Fruit fly (Drosophila melanogaster) whole organism, embryonic: ENCODE measurements around the gene CG10208.
A peak's percentile ranks its signal among the peaks of the same experiment; 100 is the strongest.

Source experiments
- Adf1 ChIP-seq: fragments of 200-800 bp; sonication (Bioruptor generic); IDR thresholded peaks from 2 replicates; pipeline ENCODE4 v1.3.6; 2022; ENCODE audit warnings: missing biosample characterization, missing genetic modification characterization
- BEAF-32 ChIP-seq: fragments of 200-800 bp; sonication (Bioruptor generic); optimal IDR thresholded peaks from 3 replicates; lab custom pipeline; 2017; ENCODE audit warnings: missing biosample characterization, missing genetic modification characterization, mild to moderate bottlenecking, moderate library complexity, missing genetic modification reagents
- CG1024 ChIP-seq: fragments of 200-800 bp; sonication (Bioruptor generic); IDR thresholded peaks from 2 replicates; pipeline ENCODE4 v1.3.6; 2022; ENCODE audit warnings: missing biosample characterization, missing genetic modification characterization
- CG11723 ChIP-seq: fragments of 200-800 bp; sonication (Bioruptor generic); optimal IDR thresholded peaks from 2 replicates; lab custom pipeline; 2017; ENCODE audit warnings: missing biosample characterization, mild to moderate bottlenecking, missing genetic modification characterization
- CG12104 ChIP-seq: fragments of 200-800 bp; sonication (Bioruptor generic); optimal IDR thresholded peaks from 3 replicates; lab custom pipeline; 2016; ENCODE audit warnings: missing biosample characterization, missing genetic modification characterization
- CG12219 ChIP-seq: fragments of 200-800 bp; sonication (Bioruptor generic); optimal IDR thresholded peaks from 3 replicates; lab custom pipeline; 2018; ENCODE audit warnings: missing biosample characterization, mild to moderate bottlenecking, missing genetic modification characterization
- CG12236 ChIP-seq: fragments of 200-800 bp; sonication (Bioruptor generic); optimal IDR thresholded peaks from 2 replicates; lab custom pipeline; 2016; ENCODE audit warnings: missing biosample characterization, missing genetic modification characterization
- CG12942 ChIP-seq: fragments of 200-800 bp; sonication (Bioruptor generic); optimal IDR thresholded peaks from 3 replicates; lab custom pipeline; 2016; ENCODE audit warnings: missing biosample characterization, missing genetic modification characterization
- CG3065 ChIP-seq: fragments of 200-800 bp; sonication (Bioruptor generic); optimal IDR thresholded peaks from 2 replicates; lab custom pipeline; 2016; ENCODE audit warnings: missing biosample characterization, missing genetic modification characterization
- CG32772 ChIP-seq: fragments of 200-800 bp; sonication (Bioruptor generic); IDR thresholded peaks from 2 replicates; pipeline ENCODE4 v1.3.6; 2022; ENCODE audit warnings: missing biosample characterization, missing genetic modification characterization
- CG4617 ChIP-seq: fragments of 200-800 bp; sonication (Bioruptor generic); optimal IDR thresholded peaks from 3 replicates; lab custom pipeline; 2016; ENCODE audit warnings: missing biosample characterization, missing genetic modification characterization, borderline replicate concordance
- CG4707 ChIP-seq: fragments of 200-800 bp; sonication (Bioruptor generic); optimal IDR thresholded peaks from 2 replicates; lab custom pipeline; 2018; ENCODE audit warnings: missing biosample characterization, mild to moderate bottlenecking, missing genetic modification characterization, moderate library complexity
- CG4730 ChIP-seq: fragments of 200-800 bp; sonication (Bioruptor generic); IDR thresholded peaks from 2 replicates; pipeline ENCODE4 v1.3.6; 2022; ENCODE audit warnings: missing biosample characterization, missing genetic modification characterization
- CG4854 ChIP-seq: fragments of 200-800 bp; sonication (Bioruptor generic); optimal IDR thresholded peaks from 2 replicates; lab custom pipeline; 2016; ENCODE audit warnings: missing biosample characterization, missing genetic modification characterization, inconsistent platforms
- CG9876 ChIP-seq: fragments of 200-800 bp; sonication (Bioruptor generic); optimal IDR thresholded peaks from 2 replicates; lab custom pipeline; 2016; ENCODE audit warnings: missing biosample characterization, missing genetic modification characterization
- CrebB ChIP-seq: fragments of 200-800 bp; sonication (Bioruptor generic); optimal IDR thresholded peaks from 3 replicates; lab custom pipeline; 2018; ENCODE audit warnings: missing biosample characterization, mild to moderate bottlenecking, missing genetic modification characterization
- Dad ChIP-seq: fragments of 200-800 bp; sonication (Bioruptor generic); optimal IDR thresholded peaks from 3 replicates; lab custom pipeline; 2016; ENCODE audit warnings: missing biosample characterization, missing genetic modification characterization
- E2f2 ChIP-seq: fragments of 200-800 bp; sonication (Bioruptor generic); IDR thresholded peaks from 2 replicates; pipeline ENCODE4 v1.3.6; 2022; ENCODE audit warnings: missing biosample characterization, missing genetic modification characterization
- Ets97D ChIP-seq: fragments of 200-800 bp; sonication (Bioruptor generic); optimal IDR thresholded peaks from 3 replicates; lab custom pipeline; 2016; ENCODE audit warnings: missing biosample characterization, missing genetic modification characterization
- HLH54F ChIP-seq: fragments of 200-800 bp; sonication (Bioruptor generic); optimal IDR thresholded peaks from 3 replicates; lab custom pipeline; 2016; ENCODE audit warnings: missing biosample characterization, missing genetic modification characterization
- HmgD ChIP-seq: fragments of 200-800 bp; sonication (Bioruptor generic); optimal IDR thresholded peaks from 3 replicates; lab custom pipeline; 2016; ENCODE audit warnings: missing biosample characterization, missing genetic modification characterization
- HmgZ ChIP-seq: fragments of 200-800 bp; sonication (Bioruptor generic); optimal IDR thresholded peaks from 2 replicates; lab custom pipeline; 2018; ENCODE audit warnings: missing biosample characterization, mild to moderate bottlenecking, missing genetic modification characterization
- Hmx ChIP-seq: fragments of 200-800 bp; sonication (Bioruptor generic); optimal IDR thresholded peaks from 2 replicates; lab custom pipeline; 2016; ENCODE audit warnings: missing biosample characterization, missing genetic modification characterization
- MTF-1 ChIP-seq: fragments of 200-800 bp; sonication (Bioruptor generic); optimal IDR thresholded peaks from 2 replicates; lab custom pipeline; 2018; ENCODE audit warnings: missing biosample characterization, mild to moderate bottlenecking, missing genetic modification characterization, borderline replicate concordance
- Poxn ChIP-seq: fragments of 200-800 bp; sonication (Bioruptor generic); IDR thresholded peaks from 2 replicates; pipeline ENCODE4 v1.3.6; 2022; ENCODE audit warnings: missing biosample characterization, missing genetic modification characterization
- Sry-β ChIP-seq: fragments of 200-800 bp; sonication (Bioruptor generic); optimal IDR thresholded peaks from 2 replicates; lab custom pipeline; 2018; ENCODE audit warnings: missing biosample characterization, mild to moderate bottlenecking, missing genetic modification characterization, moderate library complexity
- Xrp1 ChIP-seq: fragments of 200-800 bp; sonication (Bioruptor generic); IDR thresholded peaks from 2 replicates; pipeline ENCODE4 v1.3.6; 2022; ENCODE audit warnings: missing biosample characterization, missing genetic modification characterization
- ab ChIP-seq: fragments of 200-800 bp; sonication (Bioruptor generic); optimal IDR thresholded peaks from 2 replicates; lab custom pipeline; 2016; ENCODE audit warnings: missing biosample characterization, missing genetic modification characterization
- bsh ChIP-seq, 2 experiments: fragments of 200-800 bp; sonication (Bioruptor generic); optimal IDR thresholded peaks; 2 replicates each; lab custom pipeline; 2017 to 2018; ENCODE audit warnings: mild to moderate bottlenecking in 2 of 2, missing biosample characterization in 2 of 2, missing genetic modification characterization in 2 of 2, moderate library complexity in 1 of 2
- chm ChIP-seq: fragments of 200-800 bp; sonication (Bioruptor generic); IDR thresholded peaks from 2 replicates; pipeline ENCODE4 v1.3.6; 2022; ENCODE audit warnings: missing biosample characterization, missing genetic modification characterization
- ci ChIP-seq: fragments of 200-800 bp; sonication (Bioruptor generic); IDR thresholded peaks from 3 replicates; pipeline ENCODE4 v1.3.6; 2022; ENCODE audit warnings: missing biosample characterization, missing genetic modification characterization
- croc ChIP-seq: fragments of 200-800 bp; sonication (Bioruptor generic); conservative IDR thresholded peaks from 3 replicates; pipeline ENCODE4 v1.3.6; 2022; ENCODE audit warnings: missing biosample characterization, missing genetic modification characterization
- emc ChIP-seq: fragments of 200-800 bp; sonication (Bioruptor generic); optimal IDR thresholded peaks from 2 replicates; lab custom pipeline; 2016; ENCODE audit warnings: missing biosample characterization, missing genetic modification characterization
- eve ChIP-seq, 2 experiments: fragments of >200 bp; optimal IDR thresholded peaks; 2 replicates each; lab custom pipeline; 2017; ENCODE audit warnings: missing biosample characterization in 2 of 2, missing genetic modification characterization in 2 of 2
- exex ChIP-seq: fragments of 200-800 bp; sonication (Bioruptor generic); optimal IDR thresholded peaks from 4 replicates; lab custom pipeline; 2018; ENCODE audit warnings: missing biosample characterization, mild to moderate bottlenecking, missing genetic modification characterization, moderate library complexity
- fd102C ChIP-seq: fragments of 200-800 bp; sonication (Bioruptor generic); optimal IDR thresholded peaks from 2 replicates; lab custom pipeline; 2018; ENCODE audit warnings: missing biosample characterization, mild to moderate bottlenecking, missing genetic modification characterization, moderate library complexity
- gfzf ChIP-seq: fragments of 200-800 bp; sonication (Bioruptor generic); optimal IDR thresholded peaks from 2 replicates; lab custom pipeline; 2016; ENCODE audit warnings: missing biosample characterization, mild to moderate bottlenecking, missing genetic modification characterization, moderate library complexity
- gt ChIP-seq: fragments of 200-800 bp; sonication (Bioruptor generic); IDR thresholded peaks from 2 replicates; pipeline ENCODE4 v1.3.6; 2022; ENCODE audit warnings: missing biosample characterization, missing genetic modification characterization
- hb ChIP-seq: fragments of 200-800 bp; sonication (Bioruptor generic); IDR thresholded peaks from 3 replicates; pipeline ENCODE4 v1.3.6; 2022; ENCODE audit warnings: missing biosample characterization, missing genetic modification characterization; ENCODE audit not compliant: partially characterized antibody
- ind ChIP-seq: fragments of 200-800 bp; sonication (Bioruptor generic); optimal IDR thresholded peaks from 3 replicates; lab custom pipeline; 2016; ENCODE audit warnings: missing biosample characterization, missing genetic modification characterization
- insv ChIP-seq, 2 experiments: fragments of 200-800 bp; sonication (Bioruptor generic); optimal IDR thresholded peaks; 3 replicates each; lab custom pipeline; 2016 to 2018; ENCODE audit warnings: missing biosample characterization in 2 of 2, missing genetic modification characterization in 2 of 2
- ken ChIP-seq: fragments of 200-800 bp; sonication (Bioruptor generic); IDR thresholded peaks from 3 replicates; pipeline ENCODE4 v1.3.6; 2022; ENCODE audit warnings: missing biosample characterization, missing genetic modification characterization
- lov ChIP-seq, 2 experiments: fragments of 200-800 bp in 1 of 2; fragments of >200 bp in 1 of 2; sonication (Bioruptor generic) in 1 of 2; IDR thresholded peaks in 1 of 2; optimal IDR thresholded peaks in 1 of 2; 2 replicates in 1 of 2; 3 replicates in 1 of 2; pipeline versions ENCODE4 v1.3.6 to Lab custom; 2017 to 2022; ENCODE audit warnings: missing biosample characterization in 1 of 2, missing genetic modification characterization in 1 of 2
- luna ChIP-seq: fragments of 200-800 bp; sonication (Bioruptor generic); optimal IDR thresholded peaks from 2 replicates; lab custom pipeline; 2016; ENCODE audit warnings: missing biosample characterization, missing genetic modification characterization
- nerfin-2 ChIP-seq: fragments of 200-800 bp; sonication (Bioruptor generic); IDR thresholded peaks from 2 replicates; pipeline ENCODE4 v1.3.6; 2022; ENCODE audit warnings: missing biosample characterization, missing genetic modification characterization; ENCODE audit not compliant: partially characterized antibody
- otp ChIP-seq: fragments of 200-800 bp; sonication (Bioruptor generic); IDR thresholded peaks from 3 replicates; pipeline ENCODE4, ENCODE4 v1.3.6; 2022; ENCODE audit warnings: missing biosample characterization, missing genetic modification characterization
- phol ChIP-seq: fragments of 200-800 bp; sonication (Bioruptor generic); optimal IDR thresholded peaks from 3 replicates; lab custom pipeline; 2018; ENCODE audit warnings: missing biosample characterization, mild to moderate bottlenecking, missing genetic modification characterization, moderate library complexity
- schlank ChIP-seq: fragments of 200-800 bp; sonication (Bioruptor generic); optimal IDR thresholded peaks from 2 replicates; lab custom pipeline; 2018; ENCODE audit warnings: missing biosample characterization, mild to moderate bottlenecking, missing genetic modification characterization
- seq ChIP-seq: fragments of 200-800 bp; sonication (Bioruptor generic); IDR thresholded peaks from 2 replicates; pipeline ENCODE4 v1.3.6; 2022; ENCODE audit warnings: missing biosample characterization, missing genetic modification characterization
- slou ChIP-seq: fragments of 200-800 bp; sonication (Bioruptor generic); optimal IDR thresholded peaks from 3 replicates; lab custom pipeline; 2016; ENCODE audit warnings: missing biosample characterization, missing genetic modification characterization
- zfh2 ChIP-seq: fragments of 200-800 bp; sonication (Bioruptor generic); optimal IDR thresholded peaks from 2 replicates; lab custom pipeline; 2016; ENCODE audit warnings: missing biosample characterization, missing genetic modification characterization

Gene CG10208

DNA sequence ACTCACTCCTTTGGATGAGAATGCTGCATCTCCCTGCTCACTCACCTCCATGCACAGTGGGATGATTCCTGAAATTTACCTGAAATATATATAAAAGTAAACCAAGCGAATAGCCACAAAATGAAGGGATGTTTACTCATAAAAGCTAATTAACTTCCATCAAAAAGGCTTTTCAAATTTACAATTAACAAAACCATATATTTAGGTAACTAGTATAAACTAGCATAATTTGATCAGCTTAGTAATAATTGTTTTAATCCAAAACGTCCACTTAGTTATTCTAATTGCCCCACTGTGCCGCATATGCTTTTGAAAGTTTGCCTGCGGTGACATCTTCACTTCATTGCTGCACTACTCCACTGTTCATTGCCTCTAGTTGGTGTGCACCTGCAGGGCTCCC is 10.0 kb upstream of the CG10208 start (continued):
- TF ChIP-seq HLH54F (GFP tag; lab: Kevin White, UChicago): peak; percentile 27
- TF ChIP-seq exex: no peak
- no peak for TF ChIP-seq slou (GFP tag; lab: Kevin White, UChicago)
- no peak for TF ChIP-seq gfzf (GFP tag; lab: Kevin White, UChicago)
- TF ChIP-seq insv (GFP tag; optimal IDR thresholded peaks at IDR 0.05; lab: Kevin White, UChicago): no peak
- peak; percentile 50 for TF ChIP-seq CG4617 (GFP tag; lab: Kevin White, UChicago)
- TF ChIP-seq ci: peak; percentile 74
- TF ChIP-seq CG9876: peak; percentile 10
- TF ChIP-seq seq (GFP tag; lab: Robert Waterston, UW): peak; percentile 65
- TF ChIP-seq HmgD (GFP tag; lab: Kevin White, UChicago): no peak
- no peak for TF ChIP-seq Hmx
- peak; percentile 76 for TF ChIP-seq CG11723 (GFP tag; lab: Kevin White, UChicago)
- peak; percentile 75 for TF ChIP-seq CG12219 (GFP tag; lab: Kevin White, UChicago)
- peak; percentile 72 for TF ChIP-seq croc
- TF ChIP-seq zfh2: no peak
- peak; percentile 16; the same call in 1 of the 2 replicates for TF ChIP-seq E2f2 (GFP tag; lab: Robert Waterston, UW)
- TF ChIP-seq CG4707: peak; percentile 89
- TF ChIP-seq Ets97D: peak; percentile 21
- peak; percentile 66 for TF ChIP-seq ind (GFP tag; lab: Kevin White, UChicago)
- peak; percentile 47; the same call in 1 of the 2 replicates for TF ChIP-seq CG4730
- TF ChIP-seq HmgZ (tag; lab: Kevin White, UChicago): no peak
- no peak for TF ChIP-seq nerfin-2 (GFP tag; lab: Robert Waterston, UW)
- TF ChIP-seq fd102C (GFP tag; lab: Kevin White, UChicago): no peak
- TF ChIP-seq bsh (GFP tag; optimal IDR thresholded peaks at IDR 0.05; lab: Kevin White, UChicago): peak; percentile 87 to 92
- TF ChIP-seq MTF-1 (GFP tag; lab: Kevin White, UChicago): peak; percentile 17
- TF ChIP-seq ken (GFP tag; lab: Robert Waterston, UW): peak; percentile 48; the same call in 1 of the 3 replicates
- peak; percentile 25 for TF ChIP-seq CG12104
- no peak for TF ChIP-seq BEAF-32 (GFP tag; lab: Kevin White, UChicago)
- TF ChIP-seq ab: no peak
- TF ChIP-seq CG4854 (GFP tag; lab: Kevin White, UChicago): peak; percentile 33
- TF ChIP-seq otp: peak; percentile 72; the same call in 2 of the 3 replicates
- peak; percentile 65 for TF ChIP-seq CG32772 (GFP tag; lab: Robert Waterston, UW)
- TF ChIP-seq CG1024 (GFP tag; lab: Robert Waterston, UW): peak; percentile 3; the same call in 1 of the 2 replicates
- peak; percentile 10 for TF ChIP-seq CG3065 (GFP tag; lab: Kevin White, UChicago)
- peak; percentile 71; the same call in 1 of the 2 replicates for TF ChIP-seq chm (GFP tag; lab: Robert Waterston, UW)
- TF ChIP-seq CG12236: peak; percentile 34
- TF ChIP-seq Sry-β (GFP tag; lab: Kevin White, UChicago): no peak
- TF ChIP-seq luna (GFP tag; lab: Kevin White, UChicago): no peak
- TF ChIP-seq gt (GFP tag; lab: Robert Waterston, UW): no peak
- no peak for TF ChIP-seq lov (optimal IDR thresholded peaks at IDR 0.05; lab: Kevin White, UChicago)
- TF ChIP-seq lov (GFP tag; IDR thresholded peaks at IDR 0.05; lab: Robert Waterston, UW): no peak
- peak; percentile 90 for TF ChIP-seq Xrp1
- TF ChIP-seq Poxn (GFP tag; lab: Robert Waterston, UW): no peak
- TF ChIP-seq CG12942 (GFP tag; lab: Kevin White, UChicago): peak; percentile 24
- TF ChIP-seq emc (GFP tag; lab: Kevin White, UChicago): no peak
- TF ChIP-seq eve (GFP tag; optimal IDR thresholded peaks at IDR 0.05; lab: Kevin White, UChicago): no peak
- no peak for TF ChIP-seq CrebB (tag; lab: Kevin White, UChicago)
- peak; percentile 8 for TF ChIP-seq Dad
- TF ChIP-seq hb (GFP tag; lab: Robert Waterston, UW): no peak
- TF ChIP-seq schlank: no peak
- TF ChIP-seq phol (tag; lab: Kevin White, UChicago): peak; percentile 91
- TF ChIP-seq Adf1: no peak
